Worm (Caenorhabditis elegans): ENCODE data around the gene ZK105.5.

The ZK105.5 gene

DNA sequence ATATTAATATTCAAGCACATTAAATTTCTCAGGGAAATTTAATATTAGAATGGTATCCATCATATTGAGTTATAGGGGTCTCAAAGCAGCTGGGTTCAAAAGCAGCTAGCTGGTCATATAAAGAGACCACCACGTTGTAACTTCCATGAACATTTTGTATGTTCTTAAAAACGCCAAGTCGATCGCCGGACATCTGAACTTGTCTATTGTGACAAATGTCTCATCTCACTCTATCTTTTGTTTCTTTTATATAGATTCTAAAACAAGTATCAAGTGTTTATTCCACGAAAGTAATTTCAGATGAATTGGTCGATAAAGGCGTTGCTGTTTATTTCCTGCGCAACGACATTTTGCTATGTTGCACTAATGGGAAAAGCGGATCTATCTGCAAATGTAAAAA lies 20.7 kb downstream of the ZK105.5 start, which contains the start of gene ZK105.3:
ZK105.3 (plus strand) TSS at position 301 of the 400 bp plus-strand sequence.
- TF ChIP-seq sea-1 (GFP tag; conservative IDR thresholded peaks at IDR 0.05): no peak
- no peak for TF ChIP-seq F13C5.2 (tag; optimal IDR thresholded peaks at IDR 0.05)
- no peak for TF ChIP-seq ama-1 (optimal IDR thresholded peaks at IDR 0.05)
- TF ChIP-seq flt-1 (GFP tag; IDR thresholded peaks at IDR 0.05): no peak
- no peak for TF ChIP-seq scrt-1 (GFP tag; IDR thresholded peaks at IDR 0.05)
- no peak for TF ChIP-seq ceh-13 (GFP tag; optimal IDR thresholded peaks at IDR 0.05)
- TF ChIP-seq ceh-36 (tag; optimal IDR thresholded peaks at IDR 0.05): no peak
- TF ChIP-seq tra-4 (tag; optimal IDR thresholded peaks at IDR 0.05): no peak
- no peak for TF ChIP-seq tbx-37 (GFP tag; conservative IDR thresholded peaks at IDR 0.05)
- no peak for TF ChIP-seq ets-7 (tag; optimal IDR thresholded peaks at IDR 0.05)
- TF ChIP-seq hnd-1 (tag; optimal IDR thresholded peaks at IDR 0.05): no peak
- TF ChIP-seq hmg-4 (GFP tag; optimal IDR thresholded peaks at IDR 0.05): no peak
- no peak for TF ChIP-seq aly-1 (tag; optimal IDR thresholded peaks at IDR 0.05)
- TF ChIP-seq hmbx-1 (tag; optimal IDR thresholded peaks at IDR 0.05): no peak
- TF ChIP-seq B0310.2 (tag; optimal IDR thresholded peaks at IDR 0.05): no peak
- TF ChIP-seq pes-1 (GFP tag; IDR thresholded peaks at IDR 0.05): no peak
- no peak for TF ChIP-seq tbx-11 (GFP tag; IDR thresholded peaks at IDR 0.05)

ce11 chrV:7693394-7693793 lies 24.1 kb downstream of the ZK105.5 start, which contains the start of gene C12D5.10:
TSS of gene C12D5.10 (minus strand) at chrV:7693494.
- TF ChIP-seq hmg-4 (GFP tag; optimal IDR thresholded peaks at IDR 0.05) (no peak), ceh-36 (tag; optimal IDR thresholded peaks at IDR 0.05) (no peak), ceh-13 (GFP tag; optimal IDR thresholded peaks at IDR 0.05) (no peak)

DNA sequence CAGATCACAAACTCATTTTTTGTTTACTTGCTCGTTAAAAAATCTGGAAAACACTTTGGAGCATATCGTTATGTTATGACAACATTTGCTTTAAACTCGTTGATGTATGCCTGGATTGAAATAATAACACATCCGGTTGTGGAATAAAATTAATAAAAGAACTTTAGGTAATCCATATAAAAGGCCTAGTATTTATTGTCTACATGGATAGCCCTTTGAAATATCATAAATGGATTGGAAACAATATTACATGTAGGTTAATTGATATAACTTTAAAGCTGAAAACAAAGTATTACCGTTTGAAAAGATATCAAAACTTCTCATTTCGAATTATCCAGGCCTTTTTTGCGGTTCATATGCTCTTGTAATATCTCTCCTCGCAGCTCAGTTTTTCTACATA lies 26.9 kb downstream of the ZK105.5 start:
- TF ChIP-seq F13C5.2 (tag; optimal IDR thresholded peaks at IDR 0.05) (no peak), aly-1 (tag; optimal IDR thresholded peaks at IDR 0.05) (no peak), hmbx-1 (tag; optimal IDR thresholded peaks at IDR 0.05) (no peak), ama-1 (optimal IDR thresholded peaks at IDR 0.05) (no peak), tbx-11 (GFP tag; IDR thresholded peaks at IDR 0.05) (no peak), hmg-4 (GFP tag; optimal IDR thresholded peaks at IDR 0.05) (no peak), tbx-37 (GFP tag; conservative IDR thresholded peaks at IDR 0.05) (no peak), ceh-36 (tag; optimal IDR thresholded peaks at IDR 0.05) (no peak), hnd-1 (tag; optimal IDR thresholded peaks at IDR 0.05) (no peak), ets-7 (tag; optimal IDR thresholded peaks at IDR 0.05) (no peak), flt-1 (GFP tag; IDR thresholded peaks at IDR 0.05) (no peak), tra-4 (tag; optimal IDR thresholded peaks at IDR 0.05) (no peak), pes-1 (GFP tag; IDR thresholded peaks at IDR 0.05) (no peak), scrt-1 (GFP tag; IDR thresholded peaks at IDR 0.05) (no peak)

ce11 chrV:7689888-7690287 lies 27.6 kb downstream of the ZK105.5 start, which contains the start of gene C12D5.9:
TSS of gene C12D5.9 (minus strand) at chrV:7689988.
- TF ChIP-seq ceh-13 (GFP tag; optimal IDR thresholded peaks at IDR 0.05) (no peak), ceh-36 (tag; optimal IDR thresholded peaks at IDR 0.05) (no peak), scrt-1 (GFP tag; IDR thresholded peaks at IDR 0.05) (no peak), hnd-1 (tag; optimal IDR thresholded peaks at IDR 0.05) (no peak), F13C5.2 (tag; optimal IDR thresholded peaks at IDR 0.05) (no peak), ets-7 (tag; optimal IDR thresholded peaks at IDR 0.05) (no peak), pes-1 (GFP tag; IDR thresholded peaks at IDR 0.05) (no peak), sea-1 (GFP tag; conservative IDR thresholded peaks at IDR 0.05) (no peak), tbx-37 (GFP tag; conservative IDR thresholded peaks at IDR 0.05) (no peak), hmbx-1 (tag; optimal IDR thresholded peaks at IDR 0.05) (no peak), aly-1 (tag; optimal IDR thresholded peaks at IDR 0.05) (no peak), B0310.2 (tag; optimal IDR thresholded peaks at IDR 0.05) (no peak), ama-1 (optimal IDR thresholded peaks at IDR 0.05) (no peak)

- TF ChIP-seq pes-1 (GFP tag; IDR thresholded peaks at IDR 0.05): no peak
- no peak for TF ChIP-seq tbx-11 (GFP tag; IDR thresholded peaks at IDR 0.05)
- no peak for TF ChIP-seq scrt-1 (GFP tag; IDR thresholded peaks at IDR 0.05)
- no peak for TF ChIP-seq ceh-13 (GFP tag; optimal IDR thresholded peaks at IDR 0.05)
- TF ChIP-seq F13C5.2 (tag; optimal IDR thresholded peaks at IDR 0.05): no peak
- TF ChIP-seq ama-1 (optimal IDR thresholded peaks at IDR 0.05): no peak
- TF ChIP-seq hmbx-1 (tag; optimal IDR thresholded peaks at IDR 0.05): no peak
- no peak for TF ChIP-seq ets-7 (tag; optimal IDR thresholded peaks at IDR 0.05)
- no peak for TF ChIP-seq ceh-36 (tag; optimal IDR thresholded peaks at IDR 0.05)
- no peak for TF ChIP-seq flt-1 (GFP tag; IDR thresholded peaks at IDR 0.05)
- no peak for TF ChIP-seq aly-1 (tag; optimal IDR thresholded peaks at IDR 0.05)
- no peak for TF ChIP-seq tbx-37 (GFP tag; conservative IDR thresholded peaks at IDR 0.05)
- TF ChIP-seq tra-4 (tag; optimal IDR thresholded peaks at IDR 0.05): no peak
- no peak for TF ChIP-seq B0310.2 (tag; optimal IDR thresholded peaks at IDR 0.05)
- no peak for TF ChIP-seq hmg-4 (GFP tag; optimal IDR thresholded peaks at IDR 0.05)
Measured at ce11 chrV:7686189-7686588, 31.3 kb downstream of the ZK105.5 start, which contains the start of the genes nhr-94 and nhr-152. TSS of gene nhr-94 (minus strand) at chrV:7686335. TSS of gene nhr-152 (plus strand) at chrV:7686350.

ce11 chrV:7683907-7684655 lies 33.4 kb downstream of the ZK105.5 start, which contains the start of gene sre-11:
TSS of gene sre-11 (minus strand) at chrV:7683957.
- no peak for TF ChIP-seq pes-1 (GFP tag; IDR thresholded peaks at IDR 0.05)
- TF ChIP-seq B0310.2 (tag; optimal IDR thresholded peaks at IDR 0.05): no peak
- TF ChIP-seq ama-1 (optimal IDR thresholded peaks at IDR 0.05): no peak
- TF ChIP-seq hnd-1 (tag; optimal IDR thresholded peaks at IDR 0.05): no peak
- TF ChIP-seq ets-7 (tag; optimal IDR thresholded peaks at IDR 0.05): no peak
- no peak for TF ChIP-seq tbx-11 (GFP tag; IDR thresholded peaks at IDR 0.05)
- no peak for TF ChIP-seq hmg-4 (GFP tag; optimal IDR thresholded peaks at IDR 0.05)
- TF ChIP-seq ceh-13 (GFP tag; optimal IDR thresholded peaks at IDR 0.05): no peak
- no peak for TF ChIP-seq flt-1 (GFP tag; IDR thresholded peaks at IDR 0.05)
- no peak for TF ChIP-seq tbx-37 (GFP tag; conservative IDR thresholded peaks at IDR 0.05)
- TF ChIP-seq sea-1 (GFP tag; conservative IDR thresholded peaks at IDR 0.05): no peak
- no peak for TF ChIP-seq F13C5.2 (tag; optimal IDR thresholded peaks at IDR 0.05)
- TF ChIP-seq scrt-1 (GFP tag; IDR thresholded peaks at IDR 0.05): no peak

DNA sequence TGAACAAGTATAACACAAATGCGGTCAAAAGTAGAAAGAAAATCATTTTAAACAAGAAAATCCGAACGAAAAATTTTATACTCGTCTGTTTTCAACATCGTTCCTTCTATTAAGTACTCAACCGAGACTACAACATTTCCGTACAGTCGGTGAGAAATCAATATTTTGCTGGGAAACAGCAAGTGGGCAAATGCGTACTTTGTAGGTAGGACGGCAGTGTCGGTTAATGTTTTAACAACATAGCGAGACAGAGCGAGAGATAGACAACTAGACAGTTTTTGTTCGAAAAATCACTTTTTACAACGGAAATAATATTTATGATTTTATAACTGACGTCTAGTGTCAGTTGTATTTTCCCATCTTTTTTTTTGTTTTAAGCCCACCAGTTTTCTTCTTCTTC lies 36.1 kb downstream of the ZK105.5 start, which contains the start of gene cyp-33A1:
cyp-33A1 (minus strand) TSS at position 72 of the 400 bp plus-strand sequence.
- TF ChIP-seq scrt-1 (GFP tag; IDR thresholded peaks at IDR 0.05): no peak
- TF ChIP-seq aly-1 (tag; optimal IDR thresholded peaks at IDR 0.05): no peak
- no peak for TF ChIP-seq flt-1 (GFP tag; IDR thresholded peaks at IDR 0.05)
- no peak for TF ChIP-seq ceh-36 (tag; optimal IDR thresholded peaks at IDR 0.05)
- TF ChIP-seq sea-1 (GFP tag; conservative IDR thresholded peaks at IDR 0.05): no peak
- no peak for TF ChIP-seq ceh-13 (GFP tag; optimal IDR thresholded peaks at IDR 0.05)
- no peak for TF ChIP-seq ama-1 (optimal IDR thresholded peaks at IDR 0.05)
- TF ChIP-seq ets-7 (tag; optimal IDR thresholded peaks at IDR 0.05): no peak
- no peak for TF ChIP-seq hmg-4 (GFP tag; optimal IDR thresholded peaks at IDR 0.05)
- TF ChIP-seq tbx-11 (GFP tag; IDR thresholded peaks at IDR 0.05): no peak

Measured in whole organism, early embryonic.